ENCODE assay signal across 5 fruit fly cellular contexts in the genomic region with DNA sequence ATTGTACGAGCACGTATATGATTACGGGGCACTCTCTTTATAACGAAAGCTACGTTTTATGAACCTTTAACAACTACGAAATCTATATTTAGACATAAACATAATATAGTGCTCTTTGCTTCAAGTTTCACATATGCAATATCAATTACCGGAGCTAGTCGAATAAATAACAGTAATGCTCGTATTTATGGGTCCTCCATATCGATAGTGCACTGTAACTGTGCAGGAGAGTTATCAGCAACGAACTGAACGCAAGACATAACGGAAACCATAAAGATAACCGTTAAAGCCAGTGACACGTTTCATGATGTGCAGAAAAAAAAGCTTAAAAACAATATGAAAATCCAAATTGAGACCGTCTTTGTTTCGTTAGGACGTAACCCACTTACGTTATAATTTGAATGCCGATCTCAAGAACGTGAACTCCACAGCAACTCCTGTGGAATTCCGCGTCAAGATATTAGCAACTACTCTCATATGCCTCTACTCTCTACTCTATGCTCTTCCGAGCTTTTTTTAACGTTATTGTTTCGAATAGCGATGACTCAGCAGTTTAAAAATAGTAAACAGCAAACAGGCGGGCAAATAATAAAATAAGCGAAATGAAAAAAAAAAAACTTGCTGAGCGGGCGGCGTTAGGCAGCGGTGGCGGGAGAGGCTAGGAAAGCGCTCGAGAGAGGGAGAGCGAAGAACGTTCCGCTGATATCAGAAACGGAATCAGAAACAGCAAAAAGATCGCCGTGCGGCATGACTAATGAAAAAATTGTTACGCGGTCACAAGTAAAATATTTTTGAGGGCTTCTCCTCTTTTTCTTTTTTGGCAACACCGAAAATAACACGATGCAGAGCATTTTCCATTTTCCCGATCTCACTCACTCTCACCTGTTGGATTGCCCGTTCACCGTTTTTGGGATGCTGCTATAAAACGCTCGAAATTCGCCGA.
TF ChIP-seq lines count a peak whose summit lies in the region.

No protein-coding gene starts in this region.

TF ChIP-seq in whole organism, adult, 20 proteins besides CTCF, POLR2A, EP300 and RAD21 (continued from another document):
- TF ChIP-seq CG11617 (GFP tag; optimal IDR thresholded peaks at IDR 0.05; lab: Kevin White, UChicago) (peak; percentile 77), CG1620 (GFP tag; optimal IDR thresholded peaks at IDR 0.05; lab: Kevin White, UChicago) (peak; percentile 78), cnc (optimal IDR thresholded peaks at IDR 0.05; lab: Kevin White, UChicago) (peak; percentile 93 to 100), CG12768 (GFP tag; optimal IDR thresholded peaks at IDR 0.05; lab: Kevin White, UChicago) (peak; percentile 55), tj (GFP tag; optimal IDR thresholded peaks at IDR 0.05; lab: Kevin White, UChicago) (peak; percentile 80)

TF ChIP-seq in whole organism, embryonic, 481 proteins besides CTCF, POLR2A, EP300 and RAD21 (continued from another document and continues in another):
- peak; percentile 43 for TF ChIP-seq pum (GFP tag; optimal IDR thresholded peaks at IDR 0.05; lab: Kevin White, UChicago)
- TF ChIP-seq CG3163 (GFP tag; optimal IDR thresholded peaks at IDR 0.05; lab: Kevin White, UChicago), result peak; percentile 19
- TF ChIP-seq CG1832 (GFP tag; optimal IDR thresholded peaks at IDR 0.05; lab: Kevin White, UChicago), result no peak
- TF ChIP-seq org-1 (GFP tag; optimal IDR thresholded peaks at IDR 0.05; lab: Kevin White, UChicago), result peak; percentile 64
- peak; percentile 86 for TF ChIP-seq slbo (GFP tag; IDR thresholded peaks at IDR 0.05; lab: Robert Waterston, UW)
- TF ChIP-seq so (GFP tag; IDR thresholded peaks at IDR 0.05; lab: Robert Waterston, UW), result peak; percentile 64; the same call in 1 of the 3 replicates
- TF ChIP-seq CG14050 (GFP tag; IDR thresholded peaks at IDR 0.05; lab: Robert Waterston, UW), result peak; percentile 67
- TF ChIP-seq fd64A (GFP tag; optimal IDR thresholded peaks at IDR 0.05; lab: Kevin White, UChicago), result no peak
- TF ChIP-seq Opbp (GFP tag; IDR thresholded peaks at IDR 0.05; lab: Robert Waterston, UW; ENCODE audit: partially characterized antibody), result no peak
- TF ChIP-seq psq (GFP tag; optimal IDR thresholded peaks at IDR 0.05; lab: Kevin White, UChicago), result no peak
- TF ChIP-seq dan (GFP tag; IDR thresholded peaks at IDR 0.05; lab: Robert Waterston, UW), result no peak
- peak; percentile 68 for TF ChIP-seq CG10979 (tag; optimal IDR thresholded peaks at IDR 0.05; lab: Kevin White, UChicago)
- TF ChIP-seq CG13424 (tag; optimal IDR thresholded peaks at IDR 0.05; lab: Kevin White, UChicago), result peak; percentile 79
- peak; percentile 69; the same call in 3 of the 4 replicates for TF ChIP-seq Gug (GFP tag; IDR thresholded peaks at IDR 0.05; lab: Robert Waterston, UW)
- TF ChIP-seq dmrt99B (tag; optimal IDR thresholded peaks at IDR 0.05; lab: Kevin White, UChicago), result peak; percentile 78
- no peak for TF ChIP-seq Dip2 (GFP tag; IDR thresholded peaks at IDR 0.05; lab: Robert Waterston, UW)
- TF ChIP-seq ssp (GFP tag; IDR thresholded peaks at IDR 0.05; lab: Robert Waterston, UW), result peak; percentile 53
- TF ChIP-seq ab (GFP tag; optimal IDR thresholded peaks at IDR 0.05; lab: Kevin White, UChicago), result no peak
- peak; percentile 74 for TF ChIP-seq mam (GFP tag; optimal IDR thresholded peaks at IDR 0.05; lab: Kevin White, UChicago)
- peak; percentile 68 for TF ChIP-seq Chrac-16 (GFP tag; optimal IDR thresholded peaks at IDR 0.05; lab: Kevin White, UChicago)
- TF ChIP-seq CG7357 (GFP tag; IDR thresholded peaks at IDR 0.05; lab: Robert Waterston, UW), result peak; percentile 62; the same call in 2 of the 3 replicates
- peak; percentile 83 for TF ChIP-seq CG3281 (GFP tag; optimal IDR thresholded peaks at IDR 0.05; lab: Kevin White, UChicago)
- TF ChIP-seq D (optimal IDR thresholded peaks at IDR 0.05; lab: Kevin White, UChicago), result no peak
- peak; percentile 34 for TF ChIP-seq D (GFP tag; optimal IDR thresholded peaks at IDR 0.05; lab: Kevin White, UChicago)
- peak in 1 of 2 experiments; percentile 57 for TF ChIP-seq Eip74EF (GFP tag; optimal IDR thresholded peaks at IDR 0.05; lab: Kevin White, UChicago)
- peak; percentile 45 for TF ChIP-seq CG30431 (GFP tag; optimal IDR thresholded peaks at IDR 0.05; lab: Kevin White, UChicago)
- TF ChIP-seq chm (GFP tag; IDR thresholded peaks at IDR 0.05; lab: Robert Waterston, UW), result peak; percentile 58; the same call in 1 of the 2 replicates
- TF ChIP-seq TFAM (GFP tag; optimal IDR thresholded peaks at IDR 0.05; lab: Kevin White, UChicago), result no peak

TF ChIP-seq in whole organism, prepupa, 60 proteins besides CTCF, POLR2A, EP300 and RAD21 (continued from another document and continues in another):
- TF ChIP-seq CG15336 (GFP tag; IDR thresholded peaks at IDR 0.05; lab: Robert Waterston, UW) (peak; percentile 78), Eip78C (GFP tag; lab: Kevin White, UChicago) (peak; percentile 97), CG4318 (GFP tag; optimal IDR thresholded peaks at IDR 0.05; lab: Kevin White, UChicago) (peak; percentile 28), CG10631 (GFP tag; optimal IDR thresholded peaks at IDR 0.05; lab: Kevin White, UChicago) (peak; percentile 79), vri (GFP tag; optimal IDR thresholded peaks at IDR 0.05; lab: Kevin White, UChicago) (peak; percentile 83), ss (GFP tag; optimal IDR thresholded peaks at IDR 0.05; lab: Kevin White, UChicago) (peak; percentile 34 to 76), lz (GFP tag; optimal IDR thresholded peaks at IDR 0.05; lab: Kevin White, UChicago) (peak; percentile 89), topi (GFP tag; optimal IDR thresholded peaks at IDR 0.05; lab: Kevin White, UChicago) (peak; percentile 91), CG3919 (GFP tag; optimal IDR thresholded peaks at IDR 0.05; lab: Kevin White, UChicago) (peak; percentile 88), CG6808 (GFP tag; optimal IDR thresholded peaks at IDR 0.05; lab: Kevin White, UChicago) (peak; percentile 73), esn (GFP tag; optimal IDR thresholded peaks at IDR 0.05; lab: Kevin White, UChicago) (peak; percentile 93), CG11762 (GFP tag; optimal IDR thresholded peaks at IDR 0.05; lab: Kevin White, UChicago; ENCODE audit: insufficient read depth) (peak; percentile 83), CG34406 (GFP tag; optimal IDR thresholded peaks at IDR 0.05; lab: Kevin White, UChicago) (peak; percentile 90), Smox (GFP tag; optimal IDR thresholded peaks at IDR 0.05; lab: Kevin White, UChicago) (no peak), Ets21C (GFP tag; optimal IDR thresholded peaks at IDR 0.05; lab: Kevin White, UChicago) (peak; percentile 83), CG3032 (tag; optimal IDR thresholded peaks at IDR 0.05; lab: Kevin White, UChicago) (peak; percentile 76), net (GFP tag; optimal IDR thresholded peaks at IDR 0.05; lab: Kevin White, UChicago) (peak; percentile 78), CG6854 (GFP tag; optimal IDR thresholded peaks at IDR 0.05; lab: Kevin White, UChicago) (peak; percentile 70), CG11294 (GFP tag; IDR thresholded peaks at IDR 0.05; lab: Robert Waterston, UW) (peak; percentile 64; the same call in 1 of the 2 replicates), Ets96B (tag; optimal IDR thresholded peaks at IDR 0.05; lab: Kevin White, UChicago) (peak; percentile 87), CG7368 (GFP tag; optimal IDR thresholded peaks at IDR 0.05; lab: Kevin White, UChicago) (peak; percentile 87), Gug (GFP tag; IDR thresholded peaks at IDR 0.05; lab: Robert Waterston, UW) (peak; percentile 63), Sox102F (GFP tag; optimal IDR thresholded peaks at IDR 0.05; lab: Kevin White, UChicago) (peak; percentile 93), dac (GFP tag; optimal IDR thresholded peaks at IDR 0.05; lab: Kevin White, UChicago) (no peak), achi (GFP tag; optimal IDR thresholded peaks at IDR 0.05; lab: Kevin White, UChicago) (peak; percentile 82), acj6 (GFP tag; optimal IDR thresholded peaks at IDR 0.05; lab: Kevin White, UChicago) (peak; percentile 89), Hr38 (GFP tag; optimal IDR thresholded peaks at IDR 0.05; lab: Kevin White, UChicago) (no peak), salr (GFP tag; optimal IDR thresholded peaks at IDR 0.05; lab: Kevin White, UChicago) (peak; percentile 27 to 75), fd85E (GFP tag; optimal IDR thresholded peaks at IDR 0.05; lab: Kevin White, UChicago) (peak; percentile 71)

TF ChIP-seq in whole organism, pupa, 21 proteins besides CTCF, POLR2A, EP300 and RAD21 (continued from another document):
- TF ChIP-seq gl (tag; optimal IDR thresholded peaks at IDR 0.05; lab: Kevin White, UChicago) (peak; percentile 57), CG8301 (tag; optimal IDR thresholded peaks at IDR 0.05; lab: Kevin White, UChicago) (peak; percentile 73), EcR (GFP tag; optimal IDR thresholded peaks at IDR 0.05; lab: Kevin White, UChicago) (peak; percentile 73), Snoo (tag; optimal IDR thresholded peaks at IDR 0.05; lab: Kevin White, UChicago) (peak; percentile 81)
TF ChIP-seq in whole organism, pupa: peak in this region for 19.

TF ChIP-seq in whole organism, wandering third instar larva, 38 proteins besides CTCF, POLR2A, EP300 and RAD21 (continued from another document):
- TF ChIP-seq jim (GFP tag; optimal IDR thresholded peaks at IDR 0.05; lab: Kevin White, UChicago), result no peak
- peak; percentile 81 for TF ChIP-seq sage (GFP tag; optimal IDR thresholded peaks at IDR 0.05; lab: Kevin White, UChicago)
- TF ChIP-seq dl (GFP tag; optimal IDR thresholded peaks at IDR 0.05; lab: Kevin White, UChicago; ENCODE audit: insufficient read depth in 1 of 2, partially characterized antibody in 2 of 2), result peak in 1 of 2 experiments; percentile 30
- peak; percentile 56 for TF ChIP-seq Jra (GFP tag; optimal IDR thresholded peaks at IDR 0.05; lab: Kevin White, UChicago)
- peak; percentile 84 for TF ChIP-seq CG32264 (GFP tag; optimal IDR thresholded peaks at IDR 0.05; lab: Kevin White, UChicago)
- TF ChIP-seq Vsx2 (GFP tag; optimal IDR thresholded peaks at IDR 0.05; lab: Kevin White, UChicago; ENCODE audit: partially characterized antibody), result peak; percentile 29
- peak; percentile 87 for TF ChIP-seq OdsH (GFP tag; optimal IDR thresholded peaks at IDR 0.05; lab: Kevin White, UChicago)
- TF ChIP-seq CG9705 (GFP tag; optimal IDR thresholded peaks at IDR 0.05; lab: Kevin White, UChicago), result peak; percentile 72
- peak; percentile 79 for TF ChIP-seq psq (GFP tag; optimal IDR thresholded peaks at IDR 0.05; lab: Kevin White, UChicago)
- TF ChIP-seq Hr83 (GFP tag; optimal IDR thresholded peaks at IDR 0.05; lab: Kevin White, UChicago; ENCODE audit: poor library complexity, severe bottlenecking), result peak; percentile 5
- no peak for TF ChIP-seq Hr78 (GFP tag; optimal IDR thresholded peaks at IDR 0.05; lab: Kevin White, UChicago)
- peak; percentile 93 for TF ChIP-seq h (GFP tag; optimal IDR thresholded peaks at IDR 0.05; lab: Kevin White, UChicago)
- peak; percentile 77 for TF ChIP-seq woc (GFP tag; optimal IDR thresholded peaks at IDR 0.05; lab: Kevin White, UChicago)
- TF ChIP-seq lola (GFP tag; optimal IDR thresholded peaks at IDR 0.05; lab: Kevin White, UChicago), result no peak
- TF ChIP-seq ey (GFP tag; optimal IDR thresholded peaks at IDR 0.05; lab: Kevin White, UChicago), result peak; percentile 91
- TF ChIP-seq HLH106 (tag; optimal IDR thresholded peaks at IDR 0.05; lab: Kevin White, UChicago), result peak; percentile 88
- TF ChIP-seq br (GFP tag; optimal IDR thresholded peaks at IDR 0.05; lab: Kevin White, UChicago), result peak; percentile 93
- no peak for TF ChIP-seq Dfd (GFP tag; optimal IDR thresholded peaks at IDR 0.05; lab: Kevin White, UChicago)
- TF ChIP-seq Abd-B (GFP tag; optimal IDR thresholded peaks at IDR 0.05; lab: Kevin White, UChicago), result no peak
